Fruit fly (Drosophila melanogaster): ENCODE measurements around the gene CG4375.

Gene CG4375

dm6 chr2L:1070941-1071340 lies 44.2 kb upstream of the CG4375 start (continued):
- no peak for TF ChIP-seq CG16815 (GFP tag; optimal IDR thresholded peaks at IDR 0.05)
- no peak for TF ChIP-seq CG8089 (GFP tag; optimal IDR thresholded peaks at IDR 0.05)
- TF ChIP-seq CG15011 (GFP tag; optimal IDR thresholded peaks at IDR 0.05), result no peak
- no peak for TF ChIP-seq hbn (GFP tag; IDR thresholded peaks at IDR 0.05; ENCODE audit: partially characterized antibody)
- TF ChIP-seq grn (GFP tag; optimal IDR thresholded peaks at IDR 0.05), result no peak
- TF ChIP-seq CG12219 (GFP tag; optimal IDR thresholded peaks at IDR 0.05), result no peak
- no peak for TF ChIP-seq CG12391 (tag; optimal IDR thresholded peaks at IDR 0.05)
- no peak for TF ChIP-seq Fer2 (tag; optimal IDR thresholded peaks at IDR 0.05)
- TF ChIP-seq CG2129 (GFP tag; IDR thresholded peaks at IDR 0.05; ENCODE audit: partially characterized antibody), result no peak
- no peak for TF ChIP-seq pros (GFP tag; optimal IDR thresholded peaks at IDR 0.05)
- no peak for TF ChIP-seq CG9876 (GFP tag; optimal IDR thresholded peaks at IDR 0.05)
- TF ChIP-seq dati (GFP tag; IDR thresholded peaks at IDR 0.05), result no peak
- no peak for TF ChIP-seq Adf1 (GFP tag; IDR thresholded peaks at IDR 0.05)
- TF ChIP-seq ERR (GFP tag; optimal IDR thresholded peaks at IDR 0.05), result no peak
- TF ChIP-seq D19B (GFP tag; optimal IDR thresholded peaks at IDR 0.05), result no peak
- no peak for TF ChIP-seq Hr78 (GFP tag; optimal IDR thresholded peaks at IDR 0.05)
- no peak for TF ChIP-seq klu (GFP tag; IDR thresholded peaks at IDR 0.05)
- TF ChIP-seq Hsf (GFP tag; optimal IDR thresholded peaks at IDR 0.05), result no peak
- TF ChIP-seq CG12236 (GFP tag; optimal IDR thresholded peaks at IDR 0.05), result no peak
- TF ChIP-seq zfh1 (GFP tag; IDR thresholded peaks at IDR 0.05), result peak; percentile 55; the same call in 2 of the 3 replicates
- TF ChIP-seq Hr51 (GFP tag; optimal IDR thresholded peaks at IDR 0.05), result no peak
- no peak for TF ChIP-seq CG12104 (GFP tag; optimal IDR thresholded peaks at IDR 0.05)
- peak; percentile 72; the same call in 1 of the 3 replicates for TF ChIP-seq CG11456 (GFP tag; IDR thresholded peaks at IDR 0.05)
- TF ChIP-seq Abd-B (GFP tag; optimal IDR thresholded peaks at IDR 0.05), result no peak
- peak; percentile 61 for TF ChIP-seq CG9932 (GFP tag; IDR thresholded peaks at IDR 0.05)
- TF ChIP-seq NFAT (GFP tag; IDR thresholded peaks at IDR 0.05), result 0 out of 2 replicates have a peak, but pooled peaks have one; percentile 12
- no peak for TF ChIP-seq eyg (GFP tag; optimal IDR thresholded peaks at IDR 0.05)
- TF ChIP-seq PHDP (tag; optimal IDR thresholded peaks at IDR 0.05), result peak; percentile 11
- 0 out of 3 replicates have a peak, but pooled peaks have one; percentile 29 for TF ChIP-seq Mrtf (GFP tag; IDR thresholded peaks at IDR 0.05)
- TF ChIP-seq CG10321 (GFP tag; IDR thresholded peaks at IDR 0.05), result no peak
- TF ChIP-seq CG13424 (tag; optimal IDR thresholded peaks at IDR 0.05), result peak; percentile 13
- no peak for TF ChIP-seq NC2β (GFP tag; optimal IDR thresholded peaks at IDR 0.05)
- TF ChIP-seq ftz-f1 (GFP tag; optimal IDR thresholded peaks at IDR 0.05), result no peak
- no peak for TF ChIP-seq Ravus (GFP tag; IDR thresholded peaks at IDR 0.05)
- no peak for TF ChIP-seq CG4282 (GFP tag; optimal IDR thresholded peaks at IDR 0.05)
- TF ChIP-seq Rfx (GFP tag; IDR thresholded peaks at IDR 0.05), result peak; percentile 68
- TF ChIP-seq CG15514 (GFP tag; optimal IDR thresholded peaks at IDR 0.05), result no peak
- TF ChIP-seq NK7.1 (GFP tag; optimal IDR thresholded peaks at IDR 0.05), result no peak
- no peak for TF ChIP-seq fd64A (GFP tag; optimal IDR thresholded peaks at IDR 0.05)
- no peak for TF ChIP-seq CG11560 (tag; IDR thresholded peaks at IDR 0.05)
- TF ChIP-seq Hand (GFP tag; optimal IDR thresholded peaks at IDR 0.05), result no peak
- TF ChIP-seq z (GFP tag; IDR thresholded peaks at IDR 0.05), result no peak
- no peak for TF ChIP-seq CG5180 (GFP tag; optimal IDR thresholded peaks at IDR 0.05)
- TF ChIP-seq dmrt11E (tag; optimal IDR thresholded peaks at IDR 0.05), result no peak
- no peak for TF ChIP-seq tgo (GFP tag; IDR thresholded peaks at IDR 0.05)
- peak; percentile 48 for TF ChIP-seq Hmr (GFP tag; optimal IDR thresholded peaks at IDR 0.05)
- no peak for TF ChIP-seq CG1647 (GFP tag; optimal IDR thresholded peaks at IDR 0.05)
- TF ChIP-seq jigr1 (GFP tag; IDR thresholded peaks at IDR 0.05), result no peak
- 0 out of 3 replicates have a peak, but pooled peaks have one; percentile 24 for TF ChIP-seq Aef1 (GFP tag; IDR thresholded peaks at IDR 0.05)
- no peak for TF ChIP-seq chif (GFP tag; optimal IDR thresholded peaks at IDR 0.05)
- no peak for TF ChIP-seq CG13775 (GFP tag; optimal IDR thresholded peaks at IDR 0.05)

All from whole organism, embryonic.